Worm (Caenorhabditis elegans) whole organism, L1 larva: ENCODE measurements around the gene srh-95.

Experiments
- aly-2 ChIP-seq: fragments of 150-350 bp; optimal IDR thresholded peaks from 2 replicates; lab custom pipeline; 2014; ENCODE audit warnings: missing biosample characterization, missing genetic modification characterization
- dpl-1 ChIP-seq, 3 experiments: fragments of 150-350 bp in 2 of 3; sonication (generic microtip) in 1 of 3; optimal IDR thresholded peaks; 2 replicates each; lab custom pipeline; 2014 to 2017; ENCODE audit warnings: missing biosample characterization in 3 of 3, missing genetic modification characterization in 3 of 3, missing genetic modification reagents in 3 of 3
- rnt-1 ChIP-seq: sonication (generic microtip); optimal IDR thresholded peaks from 2 replicates; lab custom pipeline; 2016; ENCODE audit warnings: mild to moderate bottlenecking, missing genetic modification characterization, moderate library complexity, missing compliant biosample characterization
- skn-1 ChIP-seq: fragments of 150-350 bp; optimal IDR thresholded peaks from 2 replicates; lab custom pipeline; 2014; ENCODE audit warnings: missing biosample characterization, missing genetic modification characterization
- zag-1 ChIP-seq: fragments of 150-350 bp; optimal IDR thresholded peaks from 2 replicates; lab custom pipeline; 2014; ENCODE audit warnings: missing biosample characterization, missing genetic modification characterization

- TF ChIP-seq dpl-1 (GFP tag; optimal IDR thresholded peaks at IDR 0.05; lab: Kevin White, UChicago) (no peak), rnt-1 (tag; lab: Kevin White, UChicago) (no peak), skn-1 (tag; lab: Kevin White, UChicago) (no peak), aly-2 (no peak), zag-1 (tag; lab: Kevin White, UChicago) (no peak)
Measured at ce11 chrV:16244078-16244477, 2.6 kb upstream of the srh-95 start, which contains the start of gene srh-104.
